Worm (Caenorhabditis elegans) whole organism, L4/young adult: Measurements from ENCODE around the gene twk-32.

Source experiments
- W03F9.2 ChIP-seq: fragments of 150-350 bp; optimal IDR thresholded peaks from 2 replicates; lab custom pipeline; 2014; ENCODE audit warnings: missing biosample characterization, missing genetic modification characterization
- dao-5 ChIP-seq: sonication (generic microtip); optimal IDR thresholded peaks from 2 replicates; lab custom pipeline; 2016; ENCODE audit warnings: missing genotype, missing genetic modification characterization, moderate library complexity, missing compliant biosample characterization
- him-1 ChIP-seq: sonication (generic microtip); optimal IDR thresholded peaks from 2 replicates; lab custom pipeline; 2016; ENCODE audit warnings: missing genotype, missing genetic modification reagents, missing genetic modification characterization, missing compliant biosample characterization

twk-32 gene

ce11 chrV:13796246-13796776, at the start of gene twk-32:
Gene twk-32, plus strand, starts transcription at chrV:13796641.
- no peak for TF ChIP-seq dao-5 (tag; lab: Kevin White, UChicago)
- no peak for TF ChIP-seq him-1 (tag; lab: Kevin White, UChicago)
- TF ChIP-seq W03F9.2, result no peak

- TF ChIP-seq dao-5 (tag; lab: Kevin White, UChicago), result no peak
- TF ChIP-seq him-1 (tag; lab: Kevin White, UChicago), result no peak
- TF ChIP-seq W03F9.2, result no peak
Observed at ce11 chrV:13748658-13749057, 47.8 kb upstream of the twk-32 start, which contains the start of gene F35E12.10. Gene F35E12.10, minus strand, starts transcription at chrV:13748758.

- TF ChIP-seq W03F9.2, result no peak
- TF ChIP-seq him-1 (tag; lab: Kevin White, UChicago), result no peak
- no peak for TF ChIP-seq dao-5 (tag; lab: Kevin White, UChicago)
Observed at ce11 chrV:13751811-13752210, 44.6 kb upstream of the twk-32 start, which contains the start of gene cld-9. Gene cld-9, minus strand, starts transcription at chrV:13751891.

ce11 chrV:13753481-13753880, 43.0 kb upstream of the twk-32 start, which contains the start of gene F20G2.1:
Gene F20G2.1, minus strand, starts transcription at chrV:13753581.
- no peak for TF ChIP-seq him-1 (tag; lab: Kevin White, UChicago)

ce11 chrV:13756359-13757091, 39.9 kb upstream of the twk-32 start, which contains the start of gene F20G2.2:
Gene F20G2.2, minus strand, starts transcription at chrV:13756409.
- TF ChIP-seq dao-5 (tag; lab: Kevin White, UChicago), result no peak
- no peak for TF ChIP-seq W03F9.2
- TF ChIP-seq him-1 (tag; lab: Kevin White, UChicago), result no peak

- TF ChIP-seq W03F9.2 (no peak), dao-5 (tag; lab: Kevin White, UChicago) (no peak), him-1 (tag; lab: Kevin White, UChicago) (no peak)
Observed at ce11 chrV:13757349-13757748, 39.1 kb upstream of the twk-32 start.

ce11 chrV:13762426-13763127, 33.9 kb upstream of the twk-32 start, which contains the start of gene F20G2.6:
Gene F20G2.6, plus strand, starts transcription at chrV:13763077.
- no peak for TF ChIP-seq W03F9.2
- TF ChIP-seq dao-5 (tag; lab: Kevin White, UChicago), result no peak
- no peak for TF ChIP-seq him-1 (tag; lab: Kevin White, UChicago)

ce11 chrV:13763723-13764122, 32.7 kb upstream of the twk-32 start:
- TF ChIP-seq him-1 (tag; lab: Kevin White, UChicago), result no peak
- no peak for TF ChIP-seq dao-5 (tag; lab: Kevin White, UChicago)
- no peak for TF ChIP-seq W03F9.2

ce11 chrV:13768388-13768787, 28.1 kb upstream of the twk-32 start, which contains the start of gene F20G2.3:
Gene F20G2.3, minus strand, starts transcription at chrV:13768488.
- TF ChIP-seq him-1 (tag; lab: Kevin White, UChicago) (no peak), W03F9.2 (no peak), dao-5 (tag; lab: Kevin White, UChicago) (no peak)

ce11 chrV:13768941-13769436, 27.5 kb upstream of the twk-32 start, which contains the start of gene nas-24:
Gene nas-24, plus strand, starts transcription at chrV:13769386.
- TF ChIP-seq W03F9.2 (no peak), him-1 (tag; lab: Kevin White, UChicago) (no peak), dao-5 (tag; lab: Kevin White, UChicago) (no peak)

ce11 chrV:13771209-13771608, 25.2 kb upstream of the twk-32 start, which contains the start of gene F20G2.5:
Gene F20G2.5, plus strand, starts transcription at chrV:13771509.
- no peak for TF ChIP-seq him-1 (tag; lab: Kevin White, UChicago)
- TF ChIP-seq dao-5 (tag; lab: Kevin White, UChicago), result no peak
- TF ChIP-seq W03F9.2, result no peak

ce11 chrV:13775529-13775928, 20.9 kb upstream of the twk-32 start, which contains the start of gene F53C11.1:
Gene F53C11.1, plus strand, starts transcription at chrV:13775796.
- TF ChIP-seq him-1 (tag; lab: Kevin White, UChicago) (no peak), W03F9.2 (no peak), dao-5 (tag; lab: Kevin White, UChicago) (no peak)

ce11 chrV:13777857-13778256, 18.6 kb upstream of the twk-32 start, which contains the start of gene F53C11.9:
Gene F53C11.9, plus strand, starts transcription at chrV:13778015.
- TF ChIP-seq dao-5 (tag; lab: Kevin White, UChicago) (no peak), W03F9.2 (no peak)
